Fruit fly (Drosophila melanogaster) whole organism, prepupa: ENCODE results near the gene Psf1.

Experiments
- Blimp-1 ChIP-seq: fragments of 200-800 bp; sonication (Bioruptor generic); optimal IDR thresholded peaks from 3 replicates; lab custom pipeline; 2017; ENCODE audit warnings: missing biosample characterization, missing genetic modification characterization, mild to moderate bottlenecking, moderate library complexity, missing genetic modification reagents
- CG10631 ChIP-seq: fragments of 200-800 bp; sonication (Bioruptor generic); optimal IDR thresholded peaks from 2 replicates; lab custom pipeline; 2016; ENCODE audit warnings: missing biosample characterization, missing genetic modification characterization
- CG10669 ChIP-seq: fragments of 200-800 bp; sonication (Bioruptor generic); optimal IDR thresholded peaks from 3 replicates; lab custom pipeline; 2018; ENCODE audit warnings: missing biosample characterization, mild to moderate bottlenecking, missing genetic modification characterization, moderate library complexity
- CG11294 ChIP-seq: fragments of 200-800 bp; sonication (Bioruptor generic); IDR thresholded peaks from 2 replicates; pipeline ENCODE4 v1.3.6; 2022; ENCODE audit warnings: missing biosample characterization, missing genetic modification characterization
- CG15336 ChIP-seq: fragments of 200-800 bp; sonication (Bioruptor generic); IDR thresholded peaks from 2 replicates; pipeline ENCODE4 v1.3.6; 2022; ENCODE audit warnings: missing biosample characterization, missing genetic modification characterization
- CG1621 ChIP-seq: fragments of 200-800 bp; sonication (Bioruptor generic); optimal IDR thresholded peaks from 3 replicates; lab custom pipeline; 2018; ENCODE audit warnings: missing biosample characterization, mild to moderate bottlenecking, missing genetic modification characterization
- CG16779 ChIP-seq: fragments of 200-800 bp; sonication (Bioruptor generic); optimal IDR thresholded peaks from 3 replicates; lab custom pipeline; 2017; ENCODE audit warnings: missing biosample characterization, mild to moderate bottlenecking, missing genetic modification characterization
- CG3032 ChIP-seq: fragments of 200-800 bp; optimal IDR thresholded peaks from 2 replicates; lab custom pipeline; 2019; ENCODE audit warnings: missing biosample characterization, mild to moderate bottlenecking, missing genetic modification characterization, moderate library complexity
- CG31627 ChIP-seq: fragments of 200-800 bp; sonication (Bioruptor generic); optimal IDR thresholded peaks from 3 replicates; lab custom pipeline; 2016; ENCODE audit warnings: missing biosample characterization, missing genetic modification characterization
- CG32006 ChIP-seq: fragments of 200-800 bp; sonication (Bioruptor generic); optimal IDR thresholded peaks from 3 replicates; lab custom pipeline; 2017; ENCODE audit warnings: missing biosample characterization, mild to moderate bottlenecking, missing genetic modification characterization
- CG34406 ChIP-seq: fragments of 200-800 bp; sonication (Bioruptor generic); optimal IDR thresholded peaks from 3 replicates; lab custom pipeline; 2016; ENCODE audit warnings: missing biosample characterization, missing genetic modification characterization
- CG4318 ChIP-seq: fragments of 200-800 bp; sonication (Bioruptor generic); optimal IDR thresholded peaks from 3 replicates; lab custom pipeline; 2017; ENCODE audit warnings: missing biosample characterization, mild to moderate bottlenecking, missing genetic modification characterization
- CG6163 ChIP-seq: fragments of 200-800 bp; sonication (Bioruptor generic); IDR thresholded peaks from 3 replicates; pipeline ENCODE4 v1.3.6; 2022; ENCODE audit warnings: missing biosample characterization, missing genetic modification characterization
- CG6808 ChIP-seq: fragments of 200-800 bp; sonication (Bioruptor generic); optimal IDR thresholded peaks from 3 replicates; lab custom pipeline; 2017; ENCODE audit warnings: missing biosample characterization, missing genetic modification characterization, mild to moderate bottlenecking, moderate library complexity, missing genetic modification reagents
- CG6854 ChIP-seq: fragments of 200-800 bp; sonication (Bioruptor generic); optimal IDR thresholded peaks from 2 replicates; lab custom pipeline; 2017; ENCODE audit warnings: missing biosample characterization, mild to moderate bottlenecking, missing genetic modification characterization
- CG7368 ChIP-seq: fragments of 200-800 bp; sonication (Bioruptor generic); optimal IDR thresholded peaks from 3 replicates; lab custom pipeline; 2016; ENCODE audit warnings: missing biosample characterization, missing genetic modification characterization
- CG8119 ChIP-seq: fragments of 200-800 bp; sonication (Bioruptor generic); IDR thresholded peaks from 3 replicates; pipeline ENCODE4 v1.3.6; 2022; ENCODE audit warnings: missing biosample characterization, missing genetic modification characterization
- CG8319 ChIP-seq: fragments of 200-800 bp; sonication (Bioruptor generic); optimal IDR thresholded peaks from 3 replicates; lab custom pipeline; 2016; ENCODE audit warnings: missing biosample characterization, missing genetic modification characterization
- CG8632 ChIP-seq: fragments of 200-800 bp; sonication (Bioruptor generic); optimal IDR thresholded peaks from 3 replicates; lab custom pipeline; 2016; ENCODE audit warnings: missing biosample characterization, missing genetic modification characterization
- Eip75B ChIP-seq: fragments of 200-800 bp; sonication (Bioruptor generic); optimal IDR thresholded peaks from 3 replicates; lab custom pipeline; 2016; ENCODE audit warnings: missing biosample characterization, missing genetic modification characterization
- Eip78C ChIP-seq: fragments of 200-800 bp; sonication (Bioruptor generic); peaks from one replicate; lab custom pipeline; 2016; ENCODE audit warnings: missing biosample characterization, missing genetic modification characterization
- Ets21C ChIP-seq: fragments of 200-800 bp; sonication (Bioruptor generic); optimal IDR thresholded peaks from 3 replicates; lab custom pipeline; 2016; ENCODE audit warnings: missing biosample characterization, missing genetic modification characterization
- Hr39 ChIP-seq: fragments of 200-800 bp; sonication (Bioruptor generic); optimal IDR thresholded peaks from 2 replicates; lab custom pipeline; 2016; ENCODE audit warnings: missing biosample characterization, missing genetic modification characterization
- Hr4 ChIP-seq: fragments of 200-800 bp; sonication (Bioruptor generic); optimal IDR thresholded peaks from 3 replicates; lab custom pipeline; 2016; ENCODE audit warnings: missing biosample characterization, missing genetic modification characterization
- Lpt ChIP-seq: fragments of 200-800 bp; sonication (Bioruptor generic); optimal IDR thresholded peaks from 3 replicates; lab custom pipeline; 2016; ENCODE audit warnings: missing biosample characterization, missing genetic modification characterization
- Met ChIP-seq: fragments of 200-800 bp; sonication (Bioruptor generic); optimal IDR thresholded peaks from 3 replicates; lab custom pipeline; 2016; ENCODE audit warnings: missing biosample characterization, missing genetic modification characterization
- OdsH ChIP-seq: fragments of 200-800 bp; sonication (Bioruptor generic); optimal IDR thresholded peaks from 3 replicates; lab custom pipeline; 2016; ENCODE audit warnings: missing biosample characterization, missing genetic modification characterization
- Smox ChIP-seq: fragments of 200-800 bp; sonication (Bioruptor generic); optimal IDR thresholded peaks from 3 replicates; lab custom pipeline; 2016; ENCODE audit warnings: missing biosample characterization, missing genetic modification characterization
- Sox102F ChIP-seq: fragments of 200-800 bp; sonication (Bioruptor generic); optimal IDR thresholded peaks from 2 replicates; lab custom pipeline; 2016; ENCODE audit warnings: missing biosample characterization, mild to moderate bottlenecking, missing genetic modification characterization
- Sox14 ChIP-seq: fragments of 200-800 bp; sonication (Bioruptor generic); optimal IDR thresholded peaks from 3 replicates; lab custom pipeline; 2016; ENCODE audit warnings: missing biosample characterization, missing genetic modification characterization
- acj6 ChIP-seq: fragments of 200-800 bp; sonication (Bioruptor generic); optimal IDR thresholded peaks from 3 replicates; lab custom pipeline; 2016; ENCODE audit warnings: missing biosample characterization, missing genetic modification characterization
- cyc ChIP-seq: fragments of 200-800 bp; sonication (Bioruptor generic); optimal IDR thresholded peaks from 3 replicates; lab custom pipeline; 2016; ENCODE audit warnings: missing biosample characterization, missing genetic modification characterization
- dsx ChIP-seq: fragments of 200-800 bp; optimal IDR thresholded peaks from 3 replicates; lab custom pipeline; 2019; ENCODE audit warnings: missing biosample characterization, mild to moderate bottlenecking, missing genetic modification characterization, moderate library complexity; ENCODE audit not compliant: poor library complexity, severe bottlenecking
- eg ChIP-seq: fragments of 200-800 bp; sonication (Bioruptor generic); IDR thresholded peaks from 3 replicates; pipeline ENCODE4 v1.3.6; 2022; ENCODE audit warnings: missing biosample characterization, missing genetic modification characterization
- fd59A ChIP-seq: fragments of 200-800 bp; sonication (Bioruptor generic); optimal IDR thresholded peaks from 2 replicates; lab custom pipeline; 2017; ENCODE audit warnings: missing biosample characterization, mild to moderate bottlenecking, missing genetic modification characterization, missing genetic modification reagents
- fkh ChIP-seq: fragments of 200-800 bp; sonication (Bioruptor generic); optimal IDR thresholded peaks from 3 replicates; lab custom pipeline; 2017; ENCODE audit warnings: missing biosample characterization, mild to moderate bottlenecking, missing genetic modification characterization, moderate library complexity
- net ChIP-seq: fragments of 200-800 bp; sonication (Bioruptor generic); optimal IDR thresholded peaks from 3 replicates; lab custom pipeline; 2016; ENCODE audit warnings: missing biosample characterization, missing genetic modification characterization
- pdm3 ChIP-seq: fragments of 200-800 bp; sonication (Bioruptor generic); optimal IDR thresholded peaks from 3 replicates; lab custom pipeline; 2016; ENCODE audit warnings: missing biosample characterization, missing genetic modification characterization
- salr ChIP-seq, 2 experiments: fragments of 200-800 bp; sonication (Bioruptor generic); optimal IDR thresholded peaks; 3 replicates each; lab custom pipeline; 2016 to 2018; ENCODE audit warnings: missing biosample characterization in 2 of 2, missing genetic modification characterization in 2 of 2, mild to moderate bottlenecking in 1 of 2
- spab ChIP-seq: fragments of 200-800 bp; sonication (Bioruptor generic); optimal IDR thresholded peaks from 2 replicates; lab custom pipeline; 2017; ENCODE audit warnings: missing biosample characterization, mild to moderate bottlenecking, missing genetic modification characterization, missing genetic modification reagents
- svp ChIP-seq: fragments of 200-800 bp; sonication (Bioruptor generic); peaks from one replicate; lab custom pipeline; 2016; ENCODE audit warnings: missing biosample characterization, missing genetic modification characterization

Psf1 gene

DNA sequence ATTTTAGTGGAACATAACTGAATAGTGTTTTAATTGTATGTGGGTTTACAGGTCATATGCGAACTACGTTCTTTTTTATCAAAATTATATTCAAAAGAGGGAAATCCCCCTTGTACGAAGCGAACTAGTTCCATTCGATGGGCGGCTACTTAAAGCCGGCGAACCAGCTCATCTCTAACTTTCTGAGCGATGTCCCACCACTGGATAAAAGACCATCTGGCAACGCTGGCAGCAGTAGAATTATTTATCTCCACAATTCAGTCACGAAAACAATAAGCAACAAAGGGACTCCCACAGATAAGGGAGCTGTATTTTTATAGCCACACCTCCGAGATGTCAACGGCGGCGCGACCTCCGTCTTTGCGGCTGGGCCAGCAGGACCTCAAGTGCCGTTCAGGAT is 48.2 kb upstream of the Psf1 start, which contains the start of gene Rabex-5:
Gene Rabex-5, plus strand, starts transcription at position 221 of the 400 bp plus-strand sequence.
- TF ChIP-seq Ets21C (GFP tag; lab: Kevin White, UChicago) (peak; percentile 13), CG6808 (GFP tag; lab: Kevin White, UChicago) (peak; percentile 43), CG7368 (no peak), eg (GFP tag; lab: Robert Waterston, UW) (0 out of 3 replicates have a peak, but pooled peaks have one; percentile 16), Hr39 (GFP tag; lab: Kevin White, UChicago) (peak; percentile 35), CG31627 (GFP tag; lab: Kevin White, UChicago) (peak; percentile 41), CG15336 (GFP tag; lab: Robert Waterston, UW) (0 out of 2 replicates have a peak, but pooled peaks have one; percentile 22), Lpt (GFP tag; lab: Kevin White, UChicago) (no peak), Met (GFP tag; lab: Kevin White, UChicago) (no peak), svp (GFP tag; lab: Kevin White, UChicago) (peak; percentile 90), CG11294 (GFP tag; lab: Robert Waterston, UW) (no peak), acj6 (GFP tag; lab: Kevin White, UChicago) (peak; percentile 12), cyc (peak; percentile 19), Sox14 (GFP tag; lab: Kevin White, UChicago) (peak; percentile 75)

DNA sequence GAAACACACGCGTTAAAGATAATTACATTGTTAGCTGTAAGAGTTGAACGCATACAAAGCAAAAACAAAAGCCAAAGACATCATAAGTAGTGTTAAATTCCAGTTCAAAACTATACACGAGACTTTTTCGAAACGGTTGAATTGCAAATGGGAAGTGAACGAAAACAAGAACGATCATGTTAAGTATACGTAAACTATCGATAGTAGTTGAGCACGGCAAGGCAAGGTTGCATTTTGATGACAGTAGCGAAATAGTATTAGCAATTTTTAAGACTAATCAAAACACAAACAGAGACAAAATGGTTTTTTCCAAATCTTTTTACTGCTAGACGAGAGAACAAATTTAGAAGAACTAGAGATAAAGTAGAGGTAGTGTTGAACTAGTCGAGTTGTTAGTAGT is 47.4 kb upstream of the Psf1 start:
- TF ChIP-seq Hr4 (GFP tag; lab: Kevin White, UChicago) = no peak
- TF ChIP-seq CG10669 (GFP tag; lab: Kevin White, UChicago) = no peak
- no peak for TF ChIP-seq CG8319
- TF ChIP-seq cyc = no peak
- no peak for TF ChIP-seq CG11294 (GFP tag; lab: Robert Waterston, UW)

DNA sequence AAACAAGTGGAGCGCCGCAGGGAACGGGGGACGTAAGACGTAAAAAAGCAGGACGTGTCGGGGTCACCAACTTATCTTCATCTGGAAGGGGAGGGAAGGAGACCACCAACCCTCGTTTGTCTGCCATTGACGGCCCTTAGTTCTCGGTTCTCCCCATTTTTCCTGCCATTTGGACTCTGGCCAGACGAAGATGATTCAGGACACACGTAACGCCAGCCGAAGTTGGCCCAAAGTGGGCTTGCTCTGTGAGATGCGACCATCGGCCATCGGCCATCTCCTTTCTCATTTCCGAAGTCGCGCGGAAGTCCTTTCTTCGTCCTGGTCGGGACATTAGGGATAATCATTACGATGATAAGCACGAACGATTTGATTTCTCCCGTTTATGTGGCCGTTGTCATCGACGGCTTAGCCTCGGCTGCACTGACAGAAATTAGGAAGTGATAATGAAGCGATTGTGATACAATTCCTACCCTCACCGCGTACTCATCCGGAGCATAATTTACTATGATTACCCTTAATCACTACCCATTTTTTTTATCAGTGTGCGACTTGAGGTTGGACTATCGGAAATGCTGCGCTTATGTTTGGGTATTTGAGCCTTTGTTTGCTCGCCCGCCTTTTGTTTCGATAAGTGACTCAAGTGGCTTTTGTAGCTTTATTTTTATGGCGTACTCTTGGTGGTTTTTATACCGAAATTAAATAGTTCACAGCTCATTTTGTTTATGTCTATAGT is 33.6 kb upstream of the Psf1 start:
- TF ChIP-seq CG3032 (tag; lab: Kevin White, UChicago) = no peak
- no peak for TF ChIP-seq Sox102F (GFP tag; lab: Kevin White, UChicago)
- no peak for TF ChIP-seq Blimp-1
- no peak for TF ChIP-seq Eip75B
- TF ChIP-seq dsx (GFP tag; lab: Kevin White, UChicago) = no peak
- TF ChIP-seq fkh (GFP tag; lab: Kevin White, UChicago) = no peak
- no peak for TF ChIP-seq OdsH (GFP tag; lab: Kevin White, UChicago)
- TF ChIP-seq CG31627 (GFP tag; lab: Kevin White, UChicago) = no peak
- no peak for TF ChIP-seq CG34406
- TF ChIP-seq CG10631 (GFP tag; lab: Kevin White, UChicago) = no peak
- TF ChIP-seq acj6 (GFP tag; lab: Kevin White, UChicago) = no peak
- TF ChIP-seq spab (GFP tag; lab: Kevin White, UChicago) = no peak
- TF ChIP-seq, all 60 proteins: peak for 0

DNA sequence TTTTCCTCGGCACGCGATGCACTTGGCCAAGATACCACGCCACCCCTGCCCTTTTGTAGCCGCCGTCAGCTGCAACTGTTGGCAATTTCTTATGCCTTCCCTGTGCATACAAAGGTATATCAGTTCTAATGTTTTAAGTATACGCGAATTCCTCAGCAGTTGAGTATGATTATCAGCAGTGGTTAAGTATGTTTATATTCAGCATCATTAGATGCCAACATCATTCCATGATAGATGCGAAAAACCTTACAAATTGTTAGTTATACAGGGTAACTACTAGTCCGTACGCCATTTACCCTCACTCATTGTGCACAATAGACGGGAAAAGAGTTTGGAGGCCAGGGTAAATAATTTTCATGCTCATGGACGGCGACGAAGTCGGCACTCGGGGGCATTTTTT is 32.2 kb upstream of the Psf1 start:
- TF ChIP-seq CG34406 (peak; percentile 17), CG8632 (GFP tag; lab: Kevin White, UChicago) (peak; percentile 6), OdsH (GFP tag; lab: Kevin White, UChicago) (peak; percentile 47), CG31627 (GFP tag; lab: Kevin White, UChicago) (peak; percentile 4), fd59A (peak; percentile 27), Hr4 (GFP tag; lab: Kevin White, UChicago) (peak; percentile 52), CG16779 (tag; lab: Kevin White, UChicago) (no peak), Sox14 (GFP tag; lab: Kevin White, UChicago) (peak; percentile 45), CG6854 (GFP tag; lab: Kevin White, UChicago) (no peak), Hr39 (GFP tag; lab: Kevin White, UChicago) (peak; percentile 27), fkh (GFP tag; lab: Kevin White, UChicago) (no peak), eg (GFP tag; lab: Robert Waterston, UW) (peak; percentile 55; the same call in 2 of the 3 replicates), spab (GFP tag; lab: Kevin White, UChicago) (no peak), Lpt (GFP tag; lab: Kevin White, UChicago) (peak; percentile 16), CG4318 (GFP tag; lab: Kevin White, UChicago) (no peak), Smox (GFP tag; lab: Kevin White, UChicago) (peak; percentile 4), net (GFP tag; lab: Kevin White, UChicago) (peak; percentile 21), Ets21C (GFP tag; lab: Kevin White, UChicago) (no peak), Met (GFP tag; lab: Kevin White, UChicago) (peak; percentile 1), CG1621 (peak; percentile 8), pdm3 (GFP tag; lab: Kevin White, UChicago) (peak; percentile 62), cyc (no peak), CG6163 (GFP tag; lab: Robert Waterston, UW) (peak; percentile 58; the same call in 2 of the 3 replicates), CG32006 (GFP tag; lab: Kevin White, UChicago) (peak; percentile 62), CG15336 (GFP tag; lab: Robert Waterston, UW) (peak; percentile 62), CG10631 (GFP tag; lab: Kevin White, UChicago) (peak; percentile 21), Sox102F (GFP tag; lab: Kevin White, UChicago) (peak; percentile 7), CG8119 (peak; percentile 61), Eip78C (no peak), salr (GFP tag; optimal IDR thresholded peaks at IDR 0.05; lab: Kevin White, UChicago) (peak; percentile 15 to 22), acj6 (GFP tag; lab: Kevin White, UChicago) (peak; percentile 56)
